Worm (Caenorhabditis elegans) whole organism, L3 larva: Measurements from ENCODE around the gene R12B2.6.

Experiments
- ZK546.5 ChIP-seq: sonication (generic microtip); optimal IDR thresholded peaks from 2 replicates; lab custom pipeline; 2017; ENCODE audit warnings: missing biosample characterization, missing genetic modification characterization
- ama-1 ChIP-seq: fragments of 150-350 bp; optimal IDR thresholded peaks from 2 replicates; lab custom pipeline; 2018
- ceh-16 ChIP-seq: sonication (generic microtip); optimal IDR thresholded peaks from 2 replicates; lab custom pipeline; 2017; ENCODE audit warnings: missing biosample characterization, missing genetic modification characterization
- ceh-28 ChIP-seq: fragments of 150-350 bp; optimal IDR thresholded peaks from 2 replicates; lab custom pipeline; 2014; ENCODE audit warnings: missing biosample characterization, missing genetic modification reagents, missing genetic modification characterization
- ceh-82 ChIP-seq: fragments of 150-350 bp; optimal IDR thresholded peaks from 2 replicates; lab custom pipeline; 2014; ENCODE audit warnings: missing biosample characterization, missing genetic modification characterization
- daf-12 ChIP-seq: fragments of 150-350 bp; optimal IDR thresholded peaks from 2 replicates; lab custom pipeline; 2014; ENCODE audit warnings: missing biosample characterization, missing genetic modification reagents, missing genetic modification characterization
- egl-27 ChIP-seq: sonication (generic microtip); optimal IDR thresholded peaks from 4 replicates; lab custom pipeline; 2017; ENCODE audit warnings: missing biosample characterization, missing genetic modification reagents, missing genetic modification characterization
- egl-5 ChIP-seq: fragments of 150-350 bp; optimal IDR thresholded peaks from 2 replicates; lab custom pipeline; 2017; ENCODE audit warnings: missing biosample characterization, missing genetic modification reagents, missing genetic modification characterization, inconsistent platforms
- elt-1 ChIP-seq: fragments of 150-350 bp; optimal IDR thresholded peaks from 2 replicates; lab custom pipeline; 2014; ENCODE audit warnings: missing biosample characterization, missing genetic modification characterization
- elt-2 ChIP-seq: sonication (generic microtip); optimal IDR thresholded peaks from 2 replicates; lab custom pipeline; 2016; ENCODE audit warnings: missing genetic modification reagents, mild to moderate bottlenecking, missing genetic modification characterization, missing compliant biosample characterization
- elt-3 ChIP-seq, 3 experiments: fragments of 150-350 bp in 1 of 3; sonication (generic microtip) in 2 of 3; optimal IDR thresholded peaks; 2 replicates in 2 of 3; 4 replicates in 1 of 3; lab custom pipeline; 2014 to 2017; ENCODE audit warnings: missing biosample characterization in 3 of 3, missing genetic modification characterization in 3 of 3
- eor-1 ChIP-seq, 2 experiments: fragments of 150-350 bp; optimal IDR thresholded peaks; 2 replicates each; lab custom pipeline; 2014 to 2018; ENCODE audit warnings: missing biosample characterization in 2 of 2, missing genetic modification characterization in 2 of 2
- fkh-2 ChIP-seq: fragments of 150-350 bp; optimal IDR thresholded peaks from 2 replicates; lab custom pipeline; 2014; ENCODE audit warnings: missing biosample characterization, missing genetic modification reagents, missing genetic modification characterization
- fos-1 ChIP-seq: fragments of 150-350 bp; optimal IDR thresholded peaks from 2 replicates; lab custom pipeline; 2014; ENCODE audit warnings: missing biosample characterization, missing genetic modification characterization
- hmg-11 ChIP-seq: sonication (generic microtip); optimal IDR thresholded peaks from 2 replicates; lab custom pipeline; 2016; ENCODE audit warnings: missing genetic modification characterization, missing compliant biosample characterization
- jun-1 ChIP-seq: fragments of 150-350 bp; optimal IDR thresholded peaks from 2 replicates; lab custom pipeline; 2014; ENCODE audit warnings: missing biosample characterization, missing genetic modification reagents, missing genetic modification characterization
- lin-15B ChIP-seq: fragments of 150-350 bp; optimal IDR thresholded peaks from 2 replicates; lab custom pipeline; 2014; ENCODE audit warnings: missing biosample characterization, missing genetic modification characterization
- lin-39 ChIP-seq: fragments of 150-350 bp; optimal IDR thresholded peaks from 2 replicates; lab custom pipeline; 2018; ENCODE audit warnings: missing biosample characterization, missing genetic modification reagents, missing genetic modification characterization
- lsy-12 ChIP-seq: sonication (generic microtip); optimal IDR thresholded peaks from 2 replicates; lab custom pipeline; 2016; ENCODE audit warnings: mild to moderate bottlenecking, missing genetic modification characterization, missing compliant biosample characterization
- mdl-1 ChIP-seq: fragments of 150-350 bp; optimal IDR thresholded peaks from 2 replicates; lab custom pipeline; 2014; ENCODE audit warnings: missing biosample characterization, missing genetic modification characterization
- mml-1 ChIP-seq: fragments of 150-350 bp; sonication (generic microtip); optimal IDR thresholded peaks from 3 replicates; lab custom pipeline; 2014; ENCODE audit warnings: missing biosample characterization, missing genetic modification characterization
- nfya-1 ChIP-seq: sonication (generic microtip); optimal IDR thresholded peaks from 2 replicates; lab custom pipeline; 2017; ENCODE audit warnings: missing genetic modification characterization, mild to moderate bottlenecking, missing compliant biosample characterization, antibody characterized with exemption, moderate library complexity; ENCODE audit not compliant: insufficient read depth
- nhr-11 ChIP-seq: fragments of 150-350 bp; optimal IDR thresholded peaks from 2 replicates; lab custom pipeline; 2014; ENCODE audit warnings: missing biosample characterization, missing genetic modification characterization
- nhr-23 ChIP-seq: fragments of 150-350 bp; optimal IDR thresholded peaks from 2 replicates; lab custom pipeline; 2014; ENCODE audit warnings: missing biosample characterization, missing genetic modification reagents, missing genetic modification characterization
- nhr-25 ChIP-seq: sonication (generic microtip); optimal IDR thresholded peaks from 2 replicates; lab custom pipeline; 2017; ENCODE audit warnings: missing biosample characterization, missing genetic modification characterization
- nhr-28 ChIP-seq: fragments of 150-350 bp; optimal IDR thresholded peaks from 2 replicates; lab custom pipeline; 2014; ENCODE audit warnings: missing biosample characterization, missing genetic modification characterization
- pha-4 ChIP-seq: fragments of 150-350 bp; optimal IDR thresholded peaks from 2 replicates; lab custom pipeline; 2014; ENCODE audit warnings: missing biosample characterization, missing genetic modification reagents, missing genetic modification characterization
- pqm-1 ChIP-seq: fragments of 150-350 bp; optimal IDR thresholded peaks from 2 replicates; lab custom pipeline; 2017; ENCODE audit warnings: missing biosample characterization, missing genetic modification characterization, inconsistent platforms
- unc-39 ChIP-seq: sonication (generic microtip); optimal IDR thresholded peaks from 4 replicates; lab custom pipeline; 2017; ENCODE audit warnings: missing biosample characterization, missing genetic modification characterization
- unc-62 ChIP-seq: fragments of 150-350 bp; sonication (generic microtip); optimal IDR thresholded peaks from 4 replicates; lab custom pipeline; 2014; ENCODE audit warnings: missing biosample characterization, missing genetic modification reagents, missing genetic modification characterization
- zag-1 ChIP-seq: fragments of 150-350 bp; optimal IDR thresholded peaks from 2 replicates; lab custom pipeline; 2014; ENCODE audit warnings: missing biosample characterization, missing genetic modification characterization
- ztf-11 ChIP-seq: fragments of 150-350 bp; optimal IDR thresholded peaks from 2 replicates; lab custom pipeline; 2014; ENCODE audit warnings: missing biosample characterization, missing genetic modification characterization
- ztf-4 ChIP-seq: fragments of 150-350 bp; optimal IDR thresholded peaks from 2 replicates; lab custom pipeline; 2014; ENCODE audit warnings: missing biosample characterization, missing genetic modification characterization

The R12B2.6 gene

DNA sequence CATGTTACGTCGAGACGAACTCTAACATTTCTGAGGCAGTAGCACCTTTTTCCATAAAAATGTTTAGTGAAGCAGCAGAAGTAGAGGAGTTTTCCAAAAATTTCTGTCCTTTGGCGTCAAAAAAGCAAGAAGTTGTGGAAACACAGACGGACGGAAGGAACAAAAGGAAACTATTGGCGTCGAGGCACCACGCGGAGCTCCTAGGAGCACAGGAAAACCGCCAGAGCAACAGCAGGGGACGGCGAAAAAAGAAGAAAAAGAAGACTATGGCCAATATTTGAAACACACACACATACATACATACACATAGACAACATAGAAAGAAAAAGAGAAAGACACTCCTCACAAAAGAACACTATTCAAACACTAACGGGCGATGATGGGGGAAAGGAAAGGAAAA lies 9.0 kb upstream of the R12B2.6 start:
- no peak for TF ChIP-seq unc-62 (GFP tag; lab: Kevin White, UChicago)
- no peak for TF ChIP-seq lsy-12 (tag; lab: Kevin White, UChicago)
- TF ChIP-seq mdl-1 (tag; lab: Kevin White, UChicago): no peak
- no peak for TF ChIP-seq fos-1 (tag; lab: Kevin White, UChicago)
- TF ChIP-seq ztf-11 (tag; lab: Kevin White, UChicago): no peak
- TF ChIP-seq mml-1 (tag; lab: Kevin White, UChicago): no peak
- TF ChIP-seq hmg-11 (tag; lab: Kevin White, UChicago): peak; percentile 7
- peak; percentile 60 for TF ChIP-seq pha-4
- no peak for TF ChIP-seq nhr-25 (tag; lab: Kevin White, UChicago)
- no peak for TF ChIP-seq nhr-23 (tag; lab: Kevin White, UChicago)
- TF ChIP-seq nfya-1 (tag; lab: Kevin White, UChicago): peak; percentile 23
- TF ChIP-seq nhr-11 (tag; lab: Kevin White, UChicago): no peak
- TF ChIP-seq ceh-82 (tag; lab: Kevin White, UChicago): no peak

- no peak for TF ChIP-seq unc-62 (GFP tag; lab: Kevin White, UChicago)
- no peak for TF ChIP-seq ztf-4 (tag; lab: Kevin White, UChicago)
- TF ChIP-seq jun-1 (tag; lab: Kevin White, UChicago): peak; percentile 23
- no peak for TF ChIP-seq ceh-16 (tag; lab: Kevin White, UChicago)
- TF ChIP-seq elt-1: no peak
- peak; percentile 20 for TF ChIP-seq egl-5 (tag; lab: Kevin White, UChicago)
- TF ChIP-seq ceh-28: no peak
- no peak for TF ChIP-seq nhr-28 (tag; lab: Kevin White, UChicago)
- peak; percentile 17 for TF ChIP-seq nfya-1 (tag; lab: Kevin White, UChicago)
- TF ChIP-seq mdl-1 (tag; lab: Kevin White, UChicago): peak; percentile 8
- no peak for TF ChIP-seq elt-2
- TF ChIP-seq pha-4: peak; percentile 53
- no peak for TF ChIP-seq egl-27 (tag; lab: Kevin White, UChicago)
- no peak for TF ChIP-seq elt-3 (tag; optimal IDR thresholded peaks at IDR 0.05; lab: Kevin White, UChicago)
- TF ChIP-seq nhr-23 (tag; lab: Kevin White, UChicago): peak; percentile 56
- no peak for TF ChIP-seq lin-39
- peak; percentile 3 for TF ChIP-seq hmg-11 (tag; lab: Kevin White, UChicago)
- TF ChIP-seq fkh-2 (tag; lab: Kevin White, UChicago): no peak
- TF ChIP-seq ZK546.5 (tag; lab: Kevin White, UChicago): no peak
- no peak for TF ChIP-seq ceh-82 (tag; lab: Kevin White, UChicago)
- no peak for TF ChIP-seq fos-1 (tag; lab: Kevin White, UChicago)
- TF ChIP-seq lin-15B: no peak
- no peak for TF ChIP-seq unc-39 (tag; lab: Kevin White, UChicago)
- no peak for TF ChIP-seq pqm-1 (tag; lab: Kevin White, UChicago)
- no peak for TF ChIP-seq daf-12 (tag; lab: Kevin White, UChicago)
- TF ChIP-seq nhr-25 (tag; lab: Kevin White, UChicago): peak; percentile 74
Measured at ce11 chrIII:5841676-5842075, 7.7 kb upstream of the R12B2.6 start.

DNA sequence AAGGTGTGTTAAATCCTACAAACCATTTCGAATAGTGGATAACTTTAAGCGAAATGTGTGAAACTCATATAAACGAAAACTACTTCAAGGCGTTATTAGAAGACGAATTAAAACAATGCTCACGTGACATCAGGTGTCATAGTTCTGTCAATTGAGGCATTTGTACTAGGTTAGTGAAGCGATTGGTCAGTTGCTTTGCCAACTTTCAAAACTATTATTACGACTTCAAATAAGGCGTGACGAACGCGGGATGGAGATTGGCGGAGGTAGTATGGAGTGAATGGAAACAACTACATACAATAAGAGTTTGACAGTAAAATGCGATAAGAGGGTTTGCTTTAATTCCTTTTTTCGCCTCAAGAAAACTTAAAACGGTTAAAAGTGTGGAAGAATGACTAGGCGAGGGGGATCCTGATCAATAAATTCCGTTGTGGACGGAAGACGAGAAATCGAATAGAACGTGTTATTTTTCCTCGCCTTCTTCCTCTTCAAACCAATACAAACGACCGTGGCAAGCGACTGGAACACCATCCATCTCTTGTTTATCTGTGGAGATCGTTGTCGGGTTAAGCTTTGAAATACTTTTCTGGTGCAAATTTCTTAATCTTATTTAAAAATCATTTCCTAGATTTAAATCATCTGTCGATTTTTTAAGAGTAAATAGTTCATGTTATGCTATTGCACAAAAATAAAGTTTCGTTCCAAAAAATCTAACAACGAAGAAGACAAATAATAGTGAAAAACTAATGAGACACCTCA lies 7.0 kb upstream of the R12B2.6 start:
- TF ChIP-seq elt-1 (peak; percentile 62), nhr-23 (tag; lab: Kevin White, UChicago) (no peak), eor-1 (tag; optimal IDR thresholded peaks at IDR 0.05; lab: Kevin White, UChicago) (no peak), ama-1 (lab: Kevin White, UChicago) (peak; percentile 50)

DNA sequence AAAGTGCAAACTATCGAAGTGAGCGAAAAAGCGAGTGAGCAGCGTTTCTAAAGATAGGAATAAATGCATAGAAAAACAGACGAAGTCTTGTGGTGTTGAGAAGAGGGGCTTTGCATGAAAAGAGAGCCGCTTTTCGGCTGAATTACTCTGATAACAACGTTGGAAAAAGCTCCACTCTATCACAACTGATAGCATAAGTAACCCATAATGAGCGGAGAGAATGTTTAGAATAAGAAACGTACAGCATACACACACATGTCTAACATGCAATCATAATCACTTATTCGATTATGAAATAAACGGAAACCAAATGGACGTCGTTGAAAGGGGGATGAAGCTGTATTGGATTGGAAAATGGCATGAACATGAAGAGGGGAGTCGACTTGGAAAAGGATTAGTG lies 6.3 kb upstream of the R12B2.6 start:
- peak; percentile 61 for TF ChIP-seq pqm-1 (tag; lab: Kevin White, UChicago)
- peak; percentile 75 for TF ChIP-seq elt-2
- no peak for TF ChIP-seq fos-1 (tag; lab: Kevin White, UChicago)
- no peak for TF ChIP-seq zag-1 (tag; lab: Kevin White, UChicago)
- TF ChIP-seq nhr-25 (tag; lab: Kevin White, UChicago): no peak
